Worm (Caenorhabditis elegans) whole organism, L3 larva: Measurements from ENCODE around the gene str-90.

ENCODE experiments used
- ZK546.5 ChIP-seq: sonication (generic microtip); optimal IDR thresholded peaks from 2 replicates; lab custom pipeline; 2017; ENCODE audit warnings: missing biosample characterization, missing genetic modification characterization
- aly-2 ChIP-seq: fragments of 150-350 bp; optimal IDR thresholded peaks from 2 replicates; lab custom pipeline; 2014; ENCODE audit warnings: missing biosample characterization, missing genetic modification characterization
- ceh-16 ChIP-seq: sonication (generic microtip); optimal IDR thresholded peaks from 2 replicates; lab custom pipeline; 2017; ENCODE audit warnings: missing biosample characterization, missing genetic modification characterization
- ceh-28 ChIP-seq: fragments of 150-350 bp; optimal IDR thresholded peaks from 2 replicates; lab custom pipeline; 2014; ENCODE audit warnings: missing biosample characterization, missing genetic modification reagents, missing genetic modification characterization
- ceh-82 ChIP-seq: fragments of 150-350 bp; optimal IDR thresholded peaks from 2 replicates; lab custom pipeline; 2014; ENCODE audit warnings: missing biosample characterization, missing genetic modification characterization
- daf-12 ChIP-seq: fragments of 150-350 bp; optimal IDR thresholded peaks from 2 replicates; lab custom pipeline; 2014; ENCODE audit warnings: missing biosample characterization, missing genetic modification reagents, missing genetic modification characterization
- egl-27 ChIP-seq: sonication (generic microtip); optimal IDR thresholded peaks from 4 replicates; lab custom pipeline; 2017; ENCODE audit warnings: missing biosample characterization, missing genetic modification reagents, missing genetic modification characterization
- egl-5 ChIP-seq: fragments of 150-350 bp; optimal IDR thresholded peaks from 2 replicates; lab custom pipeline; 2017; ENCODE audit warnings: missing biosample characterization, missing genetic modification reagents, missing genetic modification characterization, inconsistent platforms
- elt-1 ChIP-seq: fragments of 150-350 bp; optimal IDR thresholded peaks from 2 replicates; lab custom pipeline; 2014; ENCODE audit warnings: missing biosample characterization, missing genetic modification characterization
- elt-2 ChIP-seq: sonication (generic microtip); optimal IDR thresholded peaks from 2 replicates; lab custom pipeline; 2016; ENCODE audit warnings: missing genetic modification reagents, mild to moderate bottlenecking, missing genetic modification characterization, missing compliant biosample characterization
- elt-3 ChIP-seq, 3 experiments: fragments of 150-350 bp in 1 of 3; sonication (generic microtip) in 2 of 3; optimal IDR thresholded peaks; 2 replicates in 2 of 3; 4 replicates in 1 of 3; lab custom pipeline; 2014 to 2017; ENCODE audit warnings: missing biosample characterization in 3 of 3, missing genetic modification characterization in 3 of 3
- eor-1 ChIP-seq, 2 experiments: fragments of 150-350 bp; optimal IDR thresholded peaks; 2 replicates each; lab custom pipeline; 2014 to 2018; ENCODE audit warnings: missing biosample characterization in 2 of 2, missing genetic modification characterization in 2 of 2
- fkh-10 ChIP-seq: sonication (generic microtip); optimal IDR thresholded peaks from 2 replicates; lab custom pipeline; 2017; ENCODE audit warnings: missing biosample characterization, missing genetic modification reagents, missing genetic modification characterization
- fkh-2 ChIP-seq: fragments of 150-350 bp; optimal IDR thresholded peaks from 2 replicates; lab custom pipeline; 2014; ENCODE audit warnings: missing biosample characterization, missing genetic modification reagents, missing genetic modification characterization
- hmg-11 ChIP-seq: sonication (generic microtip); optimal IDR thresholded peaks from 2 replicates; lab custom pipeline; 2016; ENCODE audit warnings: missing genetic modification characterization, missing compliant biosample characterization
- jun-1 ChIP-seq: fragments of 150-350 bp; optimal IDR thresholded peaks from 2 replicates; lab custom pipeline; 2014; ENCODE audit warnings: missing biosample characterization, missing genetic modification reagents, missing genetic modification characterization
- lin-15B ChIP-seq: fragments of 150-350 bp; optimal IDR thresholded peaks from 2 replicates; lab custom pipeline; 2014; ENCODE audit warnings: missing biosample characterization, missing genetic modification characterization
- lsy-12 ChIP-seq: sonication (generic microtip); optimal IDR thresholded peaks from 2 replicates; lab custom pipeline; 2016; ENCODE audit warnings: mild to moderate bottlenecking, missing genetic modification characterization, missing compliant biosample characterization
- mdl-1 ChIP-seq: fragments of 150-350 bp; optimal IDR thresholded peaks from 2 replicates; lab custom pipeline; 2014; ENCODE audit warnings: missing biosample characterization, missing genetic modification characterization
- mml-1 ChIP-seq: fragments of 150-350 bp; sonication (generic microtip); optimal IDR thresholded peaks from 3 replicates; lab custom pipeline; 2014; ENCODE audit warnings: missing biosample characterization, missing genetic modification characterization
- nhr-11 ChIP-seq: fragments of 150-350 bp; optimal IDR thresholded peaks from 2 replicates; lab custom pipeline; 2014; ENCODE audit warnings: missing biosample characterization, missing genetic modification characterization
- nhr-12 ChIP-seq: fragments of 150-350 bp; optimal IDR thresholded peaks from 2 replicates; lab custom pipeline; 2014; ENCODE audit warnings: missing biosample characterization, missing genetic modification characterization
- nhr-237 ChIP-seq: fragments of 150-350 bp; optimal IDR thresholded peaks from 2 replicates; lab custom pipeline; 2014; ENCODE audit warnings: missing biosample characterization, missing genetic modification characterization
- nhr-25 ChIP-seq: sonication (generic microtip); optimal IDR thresholded peaks from 2 replicates; lab custom pipeline; 2017; ENCODE audit warnings: missing biosample characterization, missing genetic modification characterization
- nhr-28 ChIP-seq: fragments of 150-350 bp; optimal IDR thresholded peaks from 2 replicates; lab custom pipeline; 2014; ENCODE audit warnings: missing biosample characterization, missing genetic modification characterization
- nhr-43 ChIP-seq: sonication (generic microtip); optimal IDR thresholded peaks from 2 replicates; lab custom pipeline; 2016; ENCODE audit warnings: mild to moderate bottlenecking, missing genetic modification characterization, missing compliant biosample characterization; ENCODE audit not compliant: poor library complexity, severe bottlenecking
- nhr-76 ChIP-seq: fragments of 150-350 bp; sonication (generic microtip); optimal IDR thresholded peaks from 5 replicates; lab custom pipeline; 2014; ENCODE audit warnings: missing biosample characterization, missing genetic modification characterization
- nhr-77 ChIP-seq: fragments of 150-350 bp; optimal IDR thresholded peaks from 2 replicates; lab custom pipeline; 2014; ENCODE audit warnings: missing biosample characterization, missing genetic modification characterization
- pqm-1 ChIP-seq: fragments of 150-350 bp; optimal IDR thresholded peaks from 2 replicates; lab custom pipeline; 2017; ENCODE audit warnings: missing biosample characterization, missing genetic modification characterization, inconsistent platforms
- sea-2 ChIP-seq: fragments of 150-350 bp; sonication (generic microtip); optimal IDR thresholded peaks from 4 replicates; lab custom pipeline; 2014; ENCODE audit warnings: missing biosample characterization, missing genetic modification reagents, missing genetic modification characterization
- unc-39 ChIP-seq: sonication (generic microtip); optimal IDR thresholded peaks from 4 replicates; lab custom pipeline; 2017; ENCODE audit warnings: missing biosample characterization, missing genetic modification characterization
- zag-1 ChIP-seq: fragments of 150-350 bp; optimal IDR thresholded peaks from 2 replicates; lab custom pipeline; 2014; ENCODE audit warnings: missing biosample characterization, missing genetic modification characterization
- ztf-11 ChIP-seq: fragments of 150-350 bp; optimal IDR thresholded peaks from 2 replicates; lab custom pipeline; 2014; ENCODE audit warnings: missing biosample characterization, missing genetic modification characterization
- ztf-4 ChIP-seq: fragments of 150-350 bp; optimal IDR thresholded peaks from 2 replicates; lab custom pipeline; 2014; ENCODE audit warnings: missing biosample characterization, missing genetic modification characterization

str-90 gene

DNA sequence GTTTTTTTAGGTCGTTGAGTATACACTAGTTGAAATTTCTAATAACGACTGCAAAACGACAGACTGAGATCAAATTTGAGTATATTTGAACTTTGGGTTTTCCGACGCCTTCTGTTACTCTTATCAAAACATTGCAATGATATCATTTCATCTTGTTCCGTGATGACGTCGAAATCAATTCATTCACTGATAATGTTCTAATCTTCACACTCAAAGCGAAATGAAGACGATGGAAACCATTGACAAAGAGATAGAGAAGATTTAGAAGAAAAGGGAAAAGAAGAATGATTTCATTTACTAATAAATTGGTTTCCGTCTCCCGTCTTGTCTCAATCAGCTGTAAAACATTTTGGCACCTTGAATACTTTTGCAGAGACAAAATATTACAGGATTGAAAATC is 29.9 kb upstream of the str-90 start (continued):
- TF ChIP-seq ztf-11: no peak
- no peak for TF ChIP-seq fkh-10
- no peak for TF ChIP-seq ceh-82 (tag; lab: Kevin White, UChicago)
- TF ChIP-seq sea-2 (GFP tag; lab: Kevin White, UChicago): no peak
- TF ChIP-seq mml-1 (tag; lab: Kevin White, UChicago): no peak
- TF ChIP-seq elt-2 (tag; lab: Kevin White, UChicago): no peak
- no peak for TF ChIP-seq unc-39 (tag; lab: Kevin White, UChicago)
- no peak for TF ChIP-seq nhr-77 (tag; lab: Kevin White, UChicago)

DNA sequence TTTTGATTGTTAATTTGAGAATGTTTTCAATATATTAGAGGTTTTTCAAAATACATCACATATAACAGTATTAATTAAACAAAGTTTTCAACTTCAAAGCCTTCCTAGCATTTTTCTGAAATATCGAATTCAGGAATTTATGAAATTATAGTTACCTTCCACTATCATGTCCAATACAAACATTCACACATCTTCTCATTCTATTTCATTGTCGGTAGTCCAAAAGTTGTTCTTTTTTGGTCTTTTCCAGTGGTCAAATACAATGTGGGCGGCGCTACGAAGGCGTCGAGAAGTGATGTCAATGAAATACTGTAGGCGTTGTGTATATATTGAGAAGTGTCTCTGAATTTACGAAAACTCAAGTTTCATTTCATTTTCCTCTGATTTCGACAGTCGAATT is 27.3 kb upstream of the str-90 start, which contains the start of gene catp-3:
TSS of gene catp-3 (plus strand) at position 301 of the 400 bp plus-strand sequence.
- TF ChIP-seq ceh-16 (tag; lab: Kevin White, UChicago) (no peak), hmg-11 (no peak), nhr-28 (tag; lab: Kevin White, UChicago) (no peak), ztf-4 (no peak), elt-1 (tag; lab: Kevin White, UChicago) (no peak), fkh-2 (no peak), elt-3 (tag; optimal IDR thresholded peaks at IDR 0.05; lab: Kevin White, UChicago) (no peak), nhr-77 (tag; lab: Kevin White, UChicago) (no peak), zag-1 (tag; lab: Kevin White, UChicago) (no peak), nhr-11 (tag; lab: Kevin White, UChicago) (no peak), lsy-12 (tag; lab: Kevin White, UChicago) (no peak), egl-5 (tag; lab: Kevin White, UChicago) (no peak), ceh-28 (no peak), mdl-1 (no peak), jun-1 (tag; lab: Kevin White, UChicago) (no peak)

DNA sequence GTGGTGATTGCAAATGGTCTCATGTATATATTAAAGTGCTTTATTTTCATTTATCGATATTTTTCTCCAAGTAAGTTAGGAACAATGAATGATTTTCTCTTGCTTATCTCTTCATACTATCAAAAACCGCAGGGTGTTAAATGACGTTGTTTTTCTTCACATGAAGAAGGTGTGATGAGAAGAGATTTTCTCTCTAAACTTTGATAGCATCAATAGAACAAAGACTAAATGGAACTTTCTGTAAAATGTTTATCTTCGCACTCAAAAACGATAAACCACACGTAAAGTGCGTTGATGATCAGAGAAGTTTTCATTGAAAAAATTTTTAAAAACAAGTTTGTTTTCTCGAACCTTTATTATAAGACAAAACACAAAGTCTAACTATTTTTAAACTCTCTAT is 23.2 kb upstream of the str-90 start:
- no peak for TF ChIP-seq nhr-76 (tag; lab: Kevin White, UChicago)
- TF ChIP-seq, all 47 proteins: peak for 0

DNA sequence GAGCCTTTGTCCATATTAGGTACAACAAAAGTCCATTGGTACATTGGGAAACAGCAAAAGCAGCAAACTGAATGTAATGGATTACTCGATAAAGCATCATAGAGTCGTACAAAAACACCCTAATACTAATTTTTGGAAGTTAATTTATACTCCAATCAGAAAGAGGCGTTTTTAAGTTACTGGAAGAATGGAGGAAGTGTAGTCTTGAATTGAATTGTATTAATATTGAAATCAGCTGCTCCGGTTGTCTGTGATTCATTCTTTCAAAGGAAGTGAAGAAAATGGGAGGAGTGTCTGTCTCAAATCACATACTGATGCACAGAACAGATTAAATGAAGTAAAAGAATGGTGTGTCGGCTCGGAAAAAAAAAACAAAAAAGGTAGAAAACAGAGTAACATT is 21.5 kb upstream of the str-90 start, which contains the start of gene str-131:
TSS of gene str-131 (minus strand) at position 101 of the 400 bp plus-strand sequence.
- no peak for TF ChIP-seq hmg-11
- no peak for TF ChIP-seq nhr-12 (tag; lab: Kevin White, UChicago)
- no peak for TF ChIP-seq sea-2 (GFP tag; lab: Kevin White, UChicago)
- TF ChIP-seq ZK546.5: no peak
- TF ChIP-seq fkh-10: no peak
- no peak for TF ChIP-seq ceh-16 (tag; lab: Kevin White, UChicago)
- no peak for TF ChIP-seq ceh-28
- no peak for TF ChIP-seq egl-27 (tag; lab: Kevin White, UChicago)
- no peak for TF ChIP-seq lin-15B
- TF ChIP-seq nhr-237: no peak
- no peak for TF ChIP-seq elt-3 (tag; optimal IDR thresholded peaks at IDR 0.05; lab: Kevin White, UChicago)
- no peak for TF ChIP-seq ztf-11
- TF ChIP-seq elt-1 (tag; lab: Kevin White, UChicago): no peak
- TF ChIP-seq mml-1 (tag; lab: Kevin White, UChicago): no peak
- no peak for TF ChIP-seq pqm-1 (tag; lab: Kevin White, UChicago)
- no peak for TF ChIP-seq daf-12 (tag; lab: Kevin White, UChicago)
- no peak for TF ChIP-seq nhr-25
- TF ChIP-seq ceh-82 (tag; lab: Kevin White, UChicago): no peak
- no peak for TF ChIP-seq zag-1 (tag; lab: Kevin White, UChicago)
- TF ChIP-seq, all 47 proteins: peak for 0

DNA sequence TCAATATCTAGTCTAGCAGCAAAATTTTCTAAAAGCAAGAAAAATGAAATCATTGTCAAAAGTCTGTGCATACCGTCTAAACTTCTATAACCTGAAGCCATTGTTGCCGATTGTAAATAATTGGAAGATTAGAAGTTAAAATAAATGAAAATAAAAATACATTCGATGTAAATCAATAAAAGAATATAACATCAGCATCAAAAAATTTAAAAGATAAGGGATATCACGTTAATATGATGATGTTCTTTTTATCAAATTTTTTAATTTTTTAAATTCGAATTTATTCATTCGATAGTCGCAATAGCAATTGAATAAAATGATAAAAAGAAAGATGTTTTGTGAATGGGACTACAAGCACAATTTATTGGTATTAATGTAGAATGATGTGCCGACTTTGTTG is 17.9 kb upstream of the str-90 start, which contains the start of gene C09H5.7:
TSS of gene C09H5.7 (minus strand) at position 101 of the 400 bp plus-strand sequence.
- TF ChIP-seq sea-2 (GFP tag; lab: Kevin White, UChicago) (no peak), nhr-76 (tag; lab: Kevin White, UChicago) (no peak), ztf-4 (no peak), zag-1 (tag; lab: Kevin White, UChicago) (no peak), eor-1 (tag; optimal IDR thresholded peaks at IDR 0.05; lab: Kevin White, UChicago) (no peak), nhr-237 (no peak), aly-2 (no peak), nhr-43 (tag; lab: Kevin White, UChicago) (no peak), hmg-11 (no peak), egl-27 (tag; lab: Kevin White, UChicago) (no peak), nhr-28 (tag; lab: Kevin White, UChicago) (no peak), nhr-25 (no peak)
